Worm (Caenorhabditis elegans) whole organism, midembryonic: ENCODE data around the gene oac-48.

Experiments used
- T22C8.4 ChIP-seq: fragments of 200-800 bp; sonication (Bioruptor generic); IDR thresholded peaks from 2 replicates; pipeline ENCODE4 v1.3.6; 2022; ENCODE audit warnings: missing genetic modification characterization, missing compliant biosample characterization
- cog-1 ChIP-seq: sonication (generic microtip); optimal IDR thresholded peaks from 2 replicates; lab custom pipeline; 2016; ENCODE audit warnings: missing genetic modification characterization, missing compliant biosample characterization
- flt-1 ChIP-seq: fragments of 200-800 bp; sonication (Bioruptor generic); IDR thresholded peaks from 2 replicates; pipeline ENCODE4 v1.3.6; 2022; ENCODE audit warnings: missing genetic modification characterization, missing compliant biosample characterization
- klf-2 ChIP-seq: fragments of 200-800 bp; sonication (Bioruptor generic); conservative IDR thresholded peaks from 2 replicates; pipeline ENCODE4 v1.3.6; 2022; ENCODE audit warnings: missing genetic modification reagents, missing genetic modification characterization, missing compliant biosample characterization
- med-1 ChIP-seq: sonication (generic microtip); optimal IDR thresholded peaks from 2 replicates; lab custom pipeline; 2017; ENCODE audit warnings: missing genetic modification characterization, mild to moderate bottlenecking, missing compliant biosample characterization, antibody characterized with exemption, missing genetic modification reagents; ENCODE audit not compliant: insufficient read depth
- ref-1 ChIP-seq: fragments of 200-800 bp; sonication (Bioruptor generic); conservative IDR thresholded peaks from 2 replicates; pipeline ENCODE4 v1.3.6; 2022; ENCODE audit warnings: missing genetic modification reagents, missing genetic modification characterization, missing compliant biosample characterization
- tab-1 ChIP-seq: fragments of 200-800 bp; sonication (Bioruptor generic); IDR thresholded peaks from 2 replicates; pipeline ENCODE4 v1.3.6; 2022; ENCODE audit warnings: missing genetic modification characterization, missing compliant biosample characterization
- ztf-23 ChIP-seq: fragments of 200-800 bp; sonication (Bioruptor generic); IDR thresholded peaks from 2 replicates; pipeline ENCODE4 v1.3.6; 2022; ENCODE audit warnings: missing genetic modification reagents, missing genetic modification characterization, missing compliant biosample characterization
- ztf-29 ChIP-seq: fragments of 200-800 bp; sonication (Bioruptor generic); IDR thresholded peaks from 2 replicates; pipeline ENCODE4 v1.3.6; 2022; ENCODE audit warnings: missing genetic modification reagents, missing genetic modification characterization, missing compliant biosample characterization

ce11 chrIV:13682733-13683132 is 9.1 kb downstream of the oac-48 start:
- TF ChIP-seq ztf-23 (GFP tag; lab: Robert Waterston, UW) (no peak), cog-1 (tag; lab: Kevin White, UChicago) (no peak), T22C8.4 (GFP tag; lab: Robert Waterston, UW) (no peak), med-1 (GFP tag; lab: Kevin White, UChicago) (no peak), flt-1 (GFP tag; lab: Robert Waterston, UW) (no peak), klf-2 (GFP tag; lab: Robert Waterston, UW) (no peak), ztf-29 (GFP tag; lab: Robert Waterston, UW) (no peak), ref-1 (GFP tag; lab: Robert Waterston, UW) (no peak), tab-1 (GFP tag; lab: Robert Waterston, UW) (no peak)
